Fruit fly (Drosophila melanogaster) whole organism, pupa: Measurements from ENCODE around the gene Rab30.

Experiments
- CG10348 ChIP-seq: fragments of 200-800 bp; sonication (Bioruptor generic); IDR thresholded peaks from 2 replicates; pipeline ENCODE4 v1.3.6; 2022; ENCODE audit warnings: missing biosample characterization, missing genetic modification characterization
- CG12605 ChIP-seq: fragments of 200-800 bp; sonication (Bioruptor generic); IDR thresholded peaks from 2 replicates; pipeline ENCODE4 v1.3.6; 2022; ENCODE audit warnings: missing biosample characterization, missing genetic modification characterization
- CG13204 ChIP-seq: fragments of 200-800 bp; sonication (Bioruptor generic); optimal IDR thresholded peaks from 2 replicates; lab custom pipeline; 2018; ENCODE audit warnings: missing biosample characterization, mild to moderate bottlenecking, missing genetic modification characterization, moderate library complexity
- CG15710 ChIP-seq: fragments of 200-800 bp; sonication (Bioruptor generic); optimal IDR thresholded peaks from 2 replicates; lab custom pipeline; 2018; ENCODE audit warnings: missing biosample characterization, mild to moderate bottlenecking, missing genetic modification characterization, moderate library complexity
- CG17806 ChIP-seq: fragments of 200-800 bp; sonication (Bioruptor generic); optimal IDR thresholded peaks from 2 replicates; lab custom pipeline; 2018; ENCODE audit warnings: missing biosample characterization, mild to moderate bottlenecking, missing genetic modification characterization, moderate library complexity
- CG32121 ChIP-seq: fragments of 200-800 bp; sonication (Bioruptor generic); IDR thresholded peaks from 2 replicates; pipeline ENCODE4 v1.3.6; 2022; ENCODE audit warnings: missing biosample characterization, missing genetic modification characterization
- CG34367 ChIP-seq: fragments of 200-800 bp; sonication (Bioruptor generic); optimal IDR thresholded peaks from 2 replicates; lab custom pipeline; 2018; ENCODE audit warnings: missing biosample characterization, mild to moderate bottlenecking, missing genetic modification characterization
- CG4496 ChIP-seq: fragments of 200-800 bp; sonication (Bioruptor generic); IDR thresholded peaks from 3 replicates; pipeline ENCODE4 v1.3.6; 2022; ENCODE audit warnings: missing biosample characterization, missing genetic modification characterization
- CG9948 ChIP-seq: fragments of 200-800 bp; sonication (Bioruptor generic); optimal IDR thresholded peaks from 2 replicates; lab custom pipeline; 2018; ENCODE audit warnings: missing biosample characterization, mild to moderate bottlenecking, missing genetic modification characterization, moderate library complexity
- EcR ChIP-seq: fragments of 200-800 bp; sonication (Bioruptor generic); optimal IDR thresholded peaks from 3 replicates; lab custom pipeline; 2019; ENCODE audit warnings: missing biosample characterization, missing genetic modification characterization, mild to moderate bottlenecking, moderate library complexity, missing genetic modification reagents
- Pif1A ChIP-seq: fragments of 200-800 bp; sonication (Bioruptor generic); optimal IDR thresholded peaks from 3 replicates; lab custom pipeline; 2016; ENCODE audit warnings: missing biosample characterization, missing genetic modification characterization
- Pif1B ChIP-seq: fragments of 200-800 bp; sonication (Bioruptor generic); optimal IDR thresholded peaks from 3 replicates; lab custom pipeline; 2016; ENCODE audit warnings: missing biosample characterization, missing genetic modification characterization
- fd96Ca ChIP-seq: fragments of 200-800 bp; sonication (Bioruptor generic); IDR thresholded peaks from 3 replicates; pipeline ENCODE4 v1.3.6; 2022; ENCODE audit warnings: missing biosample characterization, missing genetic modification characterization
- gl ChIP-seq: fragments of 200-800 bp; sonication (Bioruptor generic); optimal IDR thresholded peaks from 2 replicates; lab custom pipeline; 2018; ENCODE audit warnings: missing biosample characterization, mild to moderate bottlenecking, missing genetic modification characterization

DNA sequence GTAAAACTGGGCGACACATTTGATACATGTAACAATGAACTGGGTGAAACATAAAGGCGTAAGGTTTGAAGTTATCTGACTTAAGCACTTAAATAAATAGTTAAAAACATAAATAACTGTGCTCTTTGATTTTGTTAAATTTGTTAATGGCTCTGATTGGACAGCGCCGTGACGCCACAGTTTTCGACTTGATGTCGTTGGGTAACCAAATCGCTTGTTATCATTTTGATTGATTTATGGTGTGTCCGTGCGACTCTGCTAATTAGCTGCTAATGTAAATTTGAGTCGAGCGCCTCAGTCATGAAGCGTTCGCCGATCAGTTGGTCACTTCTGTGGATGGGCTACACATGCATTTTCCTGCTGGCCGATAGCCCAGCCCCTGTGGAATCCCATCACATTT lies 35.3 kb upstream of the Rab30 start, which contains the start of gene Ugt307A1:
- TF ChIP-seq Pif1B (GFP tag; lab: Kevin White, UChicago) (no peak), CG13204 (GFP tag; lab: Kevin White, UChicago) (no peak), CG17806 (no peak), CG32121 (GFP tag; lab: Robert Waterston, UW) (no peak), CG9948 (no peak), CG15710 (tag; lab: Kevin White, UChicago) (no peak), CG34367 (tag; lab: Kevin White, UChicago) (no peak), Pif1A (no peak), gl (no peak), EcR (GFP tag; lab: Kevin White, UChicago) (no peak), fd96Ca (GFP tag; lab: Robert Waterston, UW) (no peak), CG10348 (GFP tag; lab: Robert Waterston, UW) (no peak), CG4496 (no peak), CG12605 (GFP tag; lab: Robert Waterston, UW) (no peak)
